Worm (Caenorhabditis elegans): ENCODE results near the gene F54H5.3.

F54H5.3 gene

DNA sequence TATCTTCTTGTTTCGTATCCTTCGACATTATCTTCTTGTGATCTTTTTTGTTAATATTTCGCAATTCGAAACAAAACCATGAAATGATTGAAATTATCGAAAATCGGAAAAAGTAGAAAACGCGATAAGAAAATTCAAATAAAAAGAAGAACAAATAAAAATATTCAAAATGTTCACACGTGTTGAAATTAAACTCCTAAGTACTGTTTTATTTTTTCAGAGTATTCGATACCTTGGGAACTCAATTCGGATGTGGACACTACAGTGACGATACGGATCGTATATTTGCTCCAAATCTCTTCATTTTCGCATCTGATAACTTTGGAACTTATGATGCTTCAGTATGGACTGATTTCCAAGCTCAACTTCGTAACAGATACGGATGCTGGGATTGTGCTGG lies 14.2 kb downstream of the F54H5.3 start, which contains the start of gene T19D12.5:
Gene T19D12.5 (minus strand): TSS at position 101 of the 400 bp plus-strand sequence.
- TF ChIP-seq med-1 (GFP tag; optimal IDR thresholded peaks at IDR 0.05; ENCODE audit: insufficient read depth), result no peak
- no peak for TF ChIP-seq ztf-23 (GFP tag; IDR thresholded peaks at IDR 0.05)
- no peak for TF ChIP-seq cog-1 (tag; optimal IDR thresholded peaks at IDR 0.05)
- no peak for TF ChIP-seq flt-1 (GFP tag; IDR thresholded peaks at IDR 0.05)
- TF ChIP-seq ref-1 (GFP tag; conservative IDR thresholded peaks at IDR 0.05), result no peak
- TF ChIP-seq ztf-29 (GFP tag; IDR thresholded peaks at IDR 0.05), result no peak
- no peak for TF ChIP-seq tab-1 (GFP tag; IDR thresholded peaks at IDR 0.05)
- no peak for TF ChIP-seq T22C8.4 (GFP tag; IDR thresholded peaks at IDR 0.05)
- no peak for TF ChIP-seq klf-2 (GFP tag; conservative IDR thresholded peaks at IDR 0.05)

DNA sequence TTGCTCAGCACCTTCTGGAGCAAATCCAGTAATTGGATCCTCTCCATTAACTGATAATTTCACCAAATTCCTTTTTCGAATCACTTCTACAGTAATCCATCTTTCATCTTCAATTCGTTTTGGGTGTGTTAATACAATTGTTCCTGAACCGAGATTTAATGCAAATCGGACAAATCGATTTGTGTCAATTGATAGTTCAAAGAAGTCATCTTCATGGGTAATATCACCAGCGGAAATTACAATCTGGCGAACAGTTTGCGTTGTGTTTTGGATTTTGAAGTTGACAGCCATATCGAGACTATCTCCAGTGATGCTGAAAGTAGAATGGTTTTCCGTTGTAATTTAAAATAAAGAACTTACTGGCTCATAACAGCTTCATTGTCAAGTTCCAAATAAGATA lies 15.9 kb downstream of the F54H5.3 start:
- TF ChIP-seq ztf-29 (GFP tag; IDR thresholded peaks at IDR 0.05) (no peak), cog-1 (tag; optimal IDR thresholded peaks at IDR 0.05) (no peak), med-1 (GFP tag; optimal IDR thresholded peaks at IDR 0.05; ENCODE audit: insufficient read depth) (no peak), flt-1 (GFP tag; IDR thresholded peaks at IDR 0.05) (no peak), T22C8.4 (GFP tag; IDR thresholded peaks at IDR 0.05) (no peak), klf-2 (GFP tag; conservative IDR thresholded peaks at IDR 0.05) (no peak), tab-1 (GFP tag; IDR thresholded peaks at IDR 0.05) (no peak), ztf-23 (GFP tag; IDR thresholded peaks at IDR 0.05) (no peak)

DNA sequence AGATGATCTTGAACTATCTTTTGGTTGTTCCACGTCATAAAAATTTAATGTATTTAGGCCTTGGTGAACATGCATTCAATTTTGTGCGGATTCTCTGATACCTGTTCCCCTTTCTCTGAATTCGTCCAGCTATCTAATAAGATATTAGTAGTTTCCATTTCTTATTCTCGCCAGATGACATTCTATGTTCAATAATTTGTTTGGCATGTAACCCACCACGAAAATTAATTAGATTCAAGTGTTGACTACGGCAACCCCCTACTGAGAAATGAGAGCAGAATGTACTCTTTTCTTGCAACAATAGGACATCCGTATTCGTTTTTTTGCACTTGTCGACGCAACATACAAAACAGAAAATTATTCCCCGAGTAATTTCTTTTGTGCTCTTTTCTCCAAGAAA lies 20.2 kb downstream of the F54H5.3 start:
- TF ChIP-seq med-1 (GFP tag; optimal IDR thresholded peaks at IDR 0.05; ENCODE audit: insufficient read depth) (no peak), tab-1 (GFP tag; IDR thresholded peaks at IDR 0.05) (no peak), ztf-29 (GFP tag; IDR thresholded peaks at IDR 0.05) (no peak), cog-1 (tag; optimal IDR thresholded peaks at IDR 0.05) (no peak), ref-1 (GFP tag; conservative IDR thresholded peaks at IDR 0.05) (no peak), ztf-23 (GFP tag; IDR thresholded peaks at IDR 0.05) (no peak), flt-1 (GFP tag; IDR thresholded peaks at IDR 0.05) (no peak), klf-2 (GFP tag; conservative IDR thresholded peaks at IDR 0.05) (no peak), T22C8.4 (GFP tag; IDR thresholded peaks at IDR 0.05) (no peak)

DNA sequence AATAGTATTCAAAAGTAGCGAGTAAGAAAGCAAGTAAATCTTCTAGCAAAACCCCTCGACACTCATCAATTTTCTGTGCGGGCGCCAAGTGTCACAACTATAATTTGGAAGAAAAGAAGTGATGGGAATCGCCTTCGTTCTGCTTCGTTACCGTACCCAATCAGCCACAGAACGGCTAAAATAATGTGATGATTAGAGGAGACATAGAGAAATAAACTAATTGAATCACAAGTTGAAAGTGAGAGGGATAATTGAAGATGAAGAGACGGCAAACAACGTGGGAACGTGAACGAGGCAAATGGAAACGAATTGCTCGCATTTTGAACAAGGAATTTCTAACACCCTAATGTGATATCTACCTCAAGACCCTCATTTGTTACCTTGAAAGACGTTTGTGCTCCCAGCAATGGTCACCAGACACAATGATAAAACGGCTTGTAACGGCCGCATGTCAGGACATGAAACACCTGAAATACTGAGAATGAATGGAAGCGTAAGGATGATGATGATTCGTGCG lies 20.7 kb downstream of the F54H5.3 start, which contains the start of gene T19D12.6:
Gene T19D12.6 (minus strand): TSS at position 467 of the 517 bp plus-strand sequence.
- TF ChIP-seq flt-1 (GFP tag; IDR thresholded peaks at IDR 0.05) (no peak), med-1 (GFP tag; optimal IDR thresholded peaks at IDR 0.05; ENCODE audit: insufficient read depth) (no peak), T22C8.4 (GFP tag; IDR thresholded peaks at IDR 0.05) (no peak), cog-1 (tag; optimal IDR thresholded peaks at IDR 0.05) (no peak), klf-2 (GFP tag; conservative IDR thresholded peaks at IDR 0.05) (no peak), ztf-29 (GFP tag; IDR thresholded peaks at IDR 0.05) (no peak), ztf-23 (GFP tag; IDR thresholded peaks at IDR 0.05) (no peak), ref-1 (GFP tag; conservative IDR thresholded peaks at IDR 0.05) (no peak), tab-1 (GFP tag; IDR thresholded peaks at IDR 0.05) (no peak)

DNA sequence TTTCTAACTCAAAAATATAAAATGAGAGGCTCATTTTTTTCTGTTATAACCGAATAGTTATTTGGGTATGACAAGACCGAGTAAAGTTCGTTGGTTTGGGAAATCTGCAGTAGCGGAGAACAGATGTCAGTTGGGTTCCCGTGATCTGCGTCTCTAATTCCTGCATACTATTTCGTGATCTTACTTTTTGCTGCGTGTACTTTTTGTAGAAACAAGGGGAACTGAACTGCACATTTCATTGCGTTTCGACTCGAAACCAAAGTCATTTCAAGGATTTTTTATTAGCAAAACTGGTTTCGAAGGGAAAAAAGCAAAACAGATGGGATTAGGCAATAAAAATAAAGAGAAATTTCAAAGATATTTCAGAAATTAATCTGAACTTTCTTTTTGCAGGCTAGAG lies 24.9 kb downstream of the F54H5.3 start:
- TF ChIP-seq ref-1 (GFP tag; conservative IDR thresholded peaks at IDR 0.05), result no peak
- TF ChIP-seq klf-2 (GFP tag; conservative IDR thresholded peaks at IDR 0.05), result no peak
- no peak for TF ChIP-seq ztf-23 (GFP tag; IDR thresholded peaks at IDR 0.05)

DNA sequence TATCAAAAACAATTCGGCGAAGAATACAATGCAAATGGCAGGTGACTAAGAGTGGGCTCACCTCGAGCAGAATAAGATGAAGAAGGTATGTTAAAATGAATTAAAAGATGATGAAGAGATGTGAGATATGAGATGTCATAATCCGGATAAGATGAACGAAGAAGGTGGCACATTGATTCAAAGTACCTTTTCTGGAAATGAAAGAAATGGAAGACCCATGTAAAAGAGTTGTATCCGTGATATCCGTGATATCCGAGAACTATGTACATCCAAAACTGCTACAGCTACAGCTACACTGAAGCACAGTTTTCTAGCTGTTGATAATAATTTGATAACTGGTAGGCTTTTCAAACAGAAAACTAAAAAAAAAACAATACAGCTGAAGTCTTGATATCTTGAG lies 27.0 kb downstream of the F54H5.3 start, which contains the start of gene oig-8:
Gene oig-8 (minus strand): TSS at position 101 of the 400 bp plus-strand sequence.
- TF ChIP-seq ztf-29 (GFP tag; IDR thresholded peaks at IDR 0.05), result no peak
- no peak for TF ChIP-seq ztf-23 (GFP tag; IDR thresholded peaks at IDR 0.05)
- TF ChIP-seq klf-2 (GFP tag; conservative IDR thresholded peaks at IDR 0.05), result no peak
- no peak for TF ChIP-seq med-1 (GFP tag; optimal IDR thresholded peaks at IDR 0.05; ENCODE audit: insufficient read depth)
- no peak for TF ChIP-seq ref-1 (GFP tag; conservative IDR thresholded peaks at IDR 0.05)
- no peak for TF ChIP-seq tab-1 (GFP tag; IDR thresholded peaks at IDR 0.05)
- no peak for TF ChIP-seq flt-1 (GFP tag; IDR thresholded peaks at IDR 0.05)
- TF ChIP-seq cog-1 (tag; optimal IDR thresholded peaks at IDR 0.05), result no peak
- no peak for TF ChIP-seq T22C8.4 (GFP tag; IDR thresholded peaks at IDR 0.05)

- TF ChIP-seq ztf-23 (GFP tag; IDR thresholded peaks at IDR 0.05) (no peak), klf-2 (GFP tag; conservative IDR thresholded peaks at IDR 0.05) (no peak), T22C8.4 (GFP tag; IDR thresholded peaks at IDR 0.05) (no peak), tab-1 (GFP tag; IDR thresholded peaks at IDR 0.05) (no peak), med-1 (GFP tag; optimal IDR thresholded peaks at IDR 0.05; ENCODE audit: insufficient read depth) (no peak), cog-1 (tag; optimal IDR thresholded peaks at IDR 0.05) (no peak), ref-1 (GFP tag; conservative IDR thresholded peaks at IDR 0.05) (no peak), flt-1 (GFP tag; IDR thresholded peaks at IDR 0.05) (no peak), ztf-29 (GFP tag; IDR thresholded peaks at IDR 0.05) (no peak)
Observed at ce11 chrII:6651719-6652118, 29.7 kb downstream of the F54H5.3 start, which contains the start of gene sra-26. sra-26 (minus strand) TSS chrII:6651819.

DNA sequence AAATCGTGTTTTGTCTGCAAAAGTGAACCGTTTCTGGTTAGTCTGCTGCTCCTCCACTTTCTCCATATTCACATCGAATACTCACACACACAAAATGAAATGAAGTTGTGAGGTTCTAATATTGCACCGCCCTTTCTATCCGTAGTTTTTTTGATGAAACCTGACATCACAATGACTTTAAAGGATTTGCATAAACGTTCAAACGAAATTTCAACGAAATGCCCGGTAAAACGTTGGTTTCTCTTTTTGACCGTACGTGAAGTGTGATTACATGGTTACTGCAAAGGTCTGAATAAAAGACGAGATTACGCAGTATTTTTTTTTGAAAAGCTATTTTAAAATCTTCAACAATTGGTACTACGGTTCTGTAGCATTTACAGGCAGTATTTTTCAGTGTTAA lies 32.3 kb downstream of the F54H5.3 start, which contains the start of gene T19D12.9:
Gene T19D12.9 (minus strand): TSS at position 101 of the 400 bp plus-strand sequence.
- TF ChIP-seq ztf-23 (GFP tag; IDR thresholded peaks at IDR 0.05), result no peak
- no peak for TF ChIP-seq klf-2 (GFP tag; conservative IDR thresholded peaks at IDR 0.05)
- TF ChIP-seq flt-1 (GFP tag; IDR thresholded peaks at IDR 0.05), result no peak
- TF ChIP-seq tab-1 (GFP tag; IDR thresholded peaks at IDR 0.05), result no peak
- no peak for TF ChIP-seq ref-1 (GFP tag; conservative IDR thresholded peaks at IDR 0.05)
- TF ChIP-seq med-1 (GFP tag; optimal IDR thresholded peaks at IDR 0.05; ENCODE audit: insufficient read depth), result no peak

DNA sequence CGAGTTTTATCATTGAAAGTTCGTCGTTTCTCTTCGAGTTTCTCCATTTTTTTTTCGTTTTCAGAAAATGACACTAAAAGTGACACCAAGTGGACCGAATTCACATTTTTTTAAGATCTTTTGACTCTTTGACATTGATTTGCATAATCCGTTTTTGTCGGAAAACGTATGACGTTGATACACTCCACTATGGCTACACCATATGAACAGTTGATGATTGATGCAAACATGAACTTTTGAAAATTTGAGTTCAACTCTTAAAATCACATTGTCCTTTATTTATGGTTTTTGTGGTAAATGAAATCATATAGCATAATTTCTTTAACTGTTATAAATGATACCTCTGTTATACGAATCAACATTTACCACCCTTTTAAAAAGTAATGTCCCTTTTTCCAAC lies 36.8 kb downstream of the F54H5.3 start, which contains the start of gene T19D12.10:
Gene T19D12.10 (minus strand): TSS at position 101 of the 400 bp plus-strand sequence.
- no peak for TF ChIP-seq cog-1 (tag; optimal IDR thresholded peaks at IDR 0.05)
- TF ChIP-seq med-1 (GFP tag; optimal IDR thresholded peaks at IDR 0.05; ENCODE audit: insufficient read depth), result no peak
- TF ChIP-seq tab-1 (GFP tag; IDR thresholded peaks at IDR 0.05), result no peak
- no peak for TF ChIP-seq ref-1 (GFP tag; conservative IDR thresholded peaks at IDR 0.05)
- no peak for TF ChIP-seq klf-2 (GFP tag; conservative IDR thresholded peaks at IDR 0.05)
- TF ChIP-seq T22C8.4 (GFP tag; IDR thresholded peaks at IDR 0.05), result no peak
- TF ChIP-seq ztf-23 (GFP tag; IDR thresholded peaks at IDR 0.05), result no peak

DNA sequence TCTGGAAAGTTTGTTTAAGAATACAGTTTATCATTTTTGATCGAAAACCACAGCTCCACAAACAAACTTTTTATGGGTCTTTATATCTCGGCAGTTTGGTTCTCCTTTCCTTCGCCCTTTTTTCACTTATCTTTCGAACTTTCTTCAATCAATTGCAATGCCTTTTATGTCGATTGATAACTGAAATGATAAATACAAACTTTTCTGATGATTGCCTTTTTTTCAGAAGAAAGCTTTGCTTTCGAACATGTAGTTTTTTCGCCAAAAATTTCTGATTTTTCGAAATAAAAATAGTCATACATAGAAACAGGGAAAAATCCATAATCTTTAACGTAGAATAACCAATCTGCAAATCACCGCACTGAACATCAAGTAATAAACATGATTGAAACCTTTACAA lies 39.2 kb downstream of the F54H5.3 start, which contains the start of gene T19D12.2:
Gene T19D12.2 (plus strand): TSS at position 125 of the 400 bp plus-strand sequence.
- TF ChIP-seq med-1 (GFP tag; optimal IDR thresholded peaks at IDR 0.05; ENCODE audit: insufficient read depth) (no peak), ref-1 (GFP tag; conservative IDR thresholded peaks at IDR 0.05) (no peak), klf-2 (GFP tag; conservative IDR thresholded peaks at IDR 0.05) (no peak), T22C8.4 (GFP tag; IDR thresholded peaks at IDR 0.05) (no peak), ztf-29 (GFP tag; IDR thresholded peaks at IDR 0.05) (no peak)
